Worm (Caenorhabditis elegans) whole organism, L2 larva: ENCODE results near the gene C17B7.12.

Source experiments
- C34F6.9 ChIP-seq: fragments of 150-350 bp; optimal IDR thresholded peaks from 2 replicates; lab custom pipeline; 2014; ENCODE audit warnings: missing biosample characterization, missing genetic modification characterization
- F13H6.1 ChIP-seq: sonication (generic microtip); optimal IDR thresholded peaks from 2 replicates; lab custom pipeline; 2016; ENCODE audit warnings: missing genetic modification characterization, missing compliant biosample characterization
- ama-1 ChIP-seq: fragments of 150-350 bp; optimal IDR thresholded peaks from 2 replicates; lab custom pipeline; 2018; ENCODE audit warnings: inconsistent platforms
- ceh-16 ChIP-seq: fragments of 150-350 bp; optimal IDR thresholded peaks from 2 replicates; lab custom pipeline; 2014; ENCODE audit warnings: missing biosample characterization, missing genetic modification characterization
- dmd-4 ChIP-seq: sonication (generic microtip); optimal IDR thresholded peaks from 2 replicates; lab custom pipeline; 2017; ENCODE audit warnings: missing biosample characterization, missing genetic modification characterization
- elt-1 ChIP-seq: fragments of 150-350 bp; optimal IDR thresholded peaks from 2 replicates; lab custom pipeline; 2014; ENCODE audit warnings: missing biosample characterization, missing genetic modification characterization
- fos-1 ChIP-seq: fragments of 150-350 bp; optimal IDR thresholded peaks from 2 replicates; lab custom pipeline; 2014; ENCODE audit warnings: missing biosample characterization, missing genetic modification characterization
- lin-11 ChIP-seq: fragments of 150-350 bp; sonication (generic microtip); optimal IDR thresholded peaks from 2 replicates; lab custom pipeline; 2014; ENCODE audit warnings: missing biosample characterization, missing genetic modification characterization, inconsistent platforms, mixed read lengths
- lin-13 ChIP-seq: fragments of 150-350 bp; optimal IDR thresholded peaks from 2 replicates; lab custom pipeline; 2014; ENCODE audit warnings: missing biosample characterization, missing genetic modification reagents, missing genetic modification characterization
- lin-39 ChIP-seq: fragments of 150-350 bp; optimal IDR thresholded peaks from 2 replicates; lab custom pipeline; 2014; ENCODE audit warnings: missing biosample characterization, missing genetic modification reagents, missing genetic modification characterization
- lsy-2 ChIP-seq, 2 experiments: fragments of 150-350 bp in 1 of 2; sonication (generic microtip) in 1 of 2; optimal IDR thresholded peaks; 2 replicates each; lab custom pipeline; 2014 to 2017; ENCODE audit warnings: missing biosample characterization in 2 of 2, missing genetic modification characterization in 2 of 2
- mab-5 ChIP-seq: fragments of 150-350 bp; optimal IDR thresholded peaks from 2 replicates; lab custom pipeline; 2014; ENCODE audit warnings: missing biosample characterization, missing genetic modification characterization
- mbf-1 ChIP-seq: sonication (generic microtip); optimal IDR thresholded peaks from 2 replicates; lab custom pipeline; 2017; ENCODE audit warnings: missing biosample characterization, missing genetic modification characterization
- nhr-10 ChIP-seq: sonication (generic microtip); optimal IDR thresholded peaks from 2 replicates; lab custom pipeline; 2017; ENCODE audit warnings: missing biosample characterization, missing genetic modification characterization
- nhr-12 ChIP-seq: fragments of 150-350 bp; optimal IDR thresholded peaks from 2 replicates; lab custom pipeline; 2014; ENCODE audit warnings: missing biosample characterization, missing genetic modification characterization
- nhr-129 ChIP-seq: fragments of 150-350 bp; optimal IDR thresholded peaks from 2 replicates; lab custom pipeline; 2014; ENCODE audit warnings: missing biosample characterization, missing genetic modification characterization
- nhr-21 ChIP-seq: fragments of 150-350 bp; optimal IDR thresholded peaks from 2 replicates; lab custom pipeline; 2014; ENCODE audit warnings: missing biosample characterization, missing genetic modification characterization
- nhr-237 ChIP-seq: fragments of 150-350 bp; optimal IDR thresholded peaks from 2 replicates; lab custom pipeline; 2014; ENCODE audit warnings: missing biosample characterization, missing genetic modification characterization
- nhr-6 ChIP-seq: fragments of 150-350 bp; optimal IDR thresholded peaks from 2 replicates; lab custom pipeline; 2014; ENCODE audit warnings: missing biosample characterization, missing genetic modification characterization
- nhr-77 ChIP-seq: fragments of 150-350 bp; optimal IDR thresholded peaks from 2 replicates; lab custom pipeline; 2014; ENCODE audit warnings: missing biosample characterization, missing genetic modification characterization
- skn-1 ChIP-seq: sonication (generic microtip); optimal IDR thresholded peaks from 2 replicates; lab custom pipeline; 2017; ENCODE audit warnings: missing biosample characterization, missing genetic modification characterization
- sma-9 ChIP-seq, 2 experiments: fragments of 150-350 bp in 1 of 2; sonication (generic microtip) in 1 of 2; optimal IDR thresholded peaks; 2 replicates each; lab custom pipeline; 2014 to 2016; ENCODE audit warnings: missing genetic modification characterization in 2 of 2, mild to moderate bottlenecking in 1 of 2, missing biosample characterization in 1 of 2, missing compliant biosample characterization in 1 of 2, missing genetic modification reagents in 1 of 2, moderate library complexity in 1 of 2
- unc-39 ChIP-seq: fragments of 150-350 bp; optimal IDR thresholded peaks from 2 replicates; lab custom pipeline; 2014; ENCODE audit warnings: missing biosample characterization, missing genetic modification characterization
- unc-55 ChIP-seq: fragments of 150-350 bp; sonication (generic microtip); optimal IDR thresholded peaks from 3 replicates; lab custom pipeline; 2014; ENCODE audit warnings: missing biosample characterization, missing genetic modification reagents, missing genetic modification characterization
- unc-62 ChIP-seq: fragments of 150-350 bp; optimal IDR thresholded peaks from 2 replicates; lab custom pipeline; 2014; ENCODE audit warnings: missing biosample characterization, missing genetic modification reagents, missing genetic modification characterization
- zag-1 ChIP-seq: fragments of 150-350 bp; optimal IDR thresholded peaks from 2 replicates; lab custom pipeline; 2014; ENCODE audit warnings: missing biosample characterization, missing genetic modification characterization
- ztf-1 ChIP-seq: fragments of 200-800 bp; sonication (Bioruptor generic); conservative IDR thresholded peaks from 2 replicates; pipeline ENCODE4 v1.3.6; 2022; ENCODE audit warnings: missing genetic modification characterization, missing compliant biosample characterization

The C17B7.12 gene

ce11 chrV:3344001-3344400 lies 9.0 kb upstream of the C17B7.12 start:
- no peak for TF ChIP-seq mbf-1 (tag; lab: Kevin White, UChicago)
- TF ChIP-seq C34F6.9 (tag; lab: Kevin White, UChicago): no peak
- peak; percentile 91 for TF ChIP-seq sma-9 (GFP tag; optimal IDR thresholded peaks at IDR 0.05; lab: Kevin White, UChicago)
- TF ChIP-seq sma-9 (tag; optimal IDR thresholded peaks at IDR 0.05; lab: Kevin White, UChicago): no peak
- TF ChIP-seq F13H6.1 (tag; lab: Kevin White, UChicago): peak; percentile 80

DNA sequence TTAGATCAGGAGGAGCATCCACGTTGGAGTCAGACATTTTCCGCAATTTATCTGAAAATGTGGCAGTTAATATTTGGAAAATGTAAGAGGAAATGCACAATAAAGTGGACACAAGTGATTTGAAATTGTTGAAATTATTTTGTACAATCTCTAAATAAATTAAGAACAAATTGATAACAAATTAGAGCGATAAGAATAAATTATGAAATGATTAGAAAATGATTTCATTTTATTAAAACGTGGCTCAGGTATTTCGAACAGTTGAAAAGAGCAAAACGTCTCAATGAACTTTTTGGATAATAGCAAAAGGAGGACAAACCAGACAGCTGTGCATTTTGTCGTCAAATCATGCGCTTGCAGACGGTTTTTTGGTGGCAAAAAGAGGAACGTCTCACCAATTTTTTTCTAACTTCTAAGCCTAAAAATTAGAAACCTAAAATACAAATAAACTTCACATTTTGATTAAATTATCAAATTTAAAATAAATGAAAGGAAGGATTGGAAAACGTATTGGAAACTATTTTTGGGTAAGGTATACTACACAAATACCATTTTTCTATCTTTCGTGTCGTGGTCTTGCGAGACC lies 6.5 kb upstream of the C17B7.12 start, which contains the start of gene fbxa-65:
fbxa-65 (minus strand) TSS at position 51 of the 586 bp plus-strand sequence.
- TF ChIP-seq C34F6.9 (tag; lab: Kevin White, UChicago) (peak; percentile 22), unc-55 (GFP tag; lab: Kevin White, UChicago) (no peak), sma-9 (GFP tag; optimal IDR thresholded peaks at IDR 0.05; lab: Kevin White, UChicago) (peak; percentile 7), sma-9 (tag; optimal IDR thresholded peaks at IDR 0.05; lab: Kevin White, UChicago) (no peak), mab-5 (tag; lab: Kevin White, UChicago) (no peak), lsy-2 (tag; optimal IDR thresholded peaks at IDR 0.05; lab: Kevin White, UChicago) (peak in 1 of 2 experiments; percentile 19)

ce11 chrV:3347486-3347885 lies 5.5 kb upstream of the C17B7.12 start:
- TF ChIP-seq zag-1 (no peak), F13H6.1 (tag; lab: Kevin White, UChicago) (peak; percentile 57), unc-55 (GFP tag; lab: Kevin White, UChicago) (no peak), sma-9 (GFP tag; optimal IDR thresholded peaks at IDR 0.05; lab: Kevin White, UChicago) (peak; percentile 88), sma-9 (tag; optimal IDR thresholded peaks at IDR 0.05; lab: Kevin White, UChicago) (no peak), lsy-2 (tag; optimal IDR thresholded peaks at IDR 0.05; lab: Kevin White, UChicago) (peak in 1 of 2 experiments; percentile 36), skn-1 (tag; lab: Kevin White, UChicago) (no peak)
- TF ChIP-seq, all 48 proteins: peak for 3

- TF ChIP-seq sma-9 (GFP tag; optimal IDR thresholded peaks at IDR 0.05; lab: Kevin White, UChicago) (peak; percentile 25), sma-9 (tag; optimal IDR thresholded peaks at IDR 0.05; lab: Kevin White, UChicago) (no peak), nhr-12 (tag; lab: Kevin White, UChicago) (no peak)
Observed at ce11 chrV:3349877-3350276, 3.1 kb upstream of the C17B7.12 start, which contains the start of gene C17B7.15. Gene C17B7.15 (plus strand): TSS chrV:3350177.

- TF ChIP-seq mab-5 (tag; lab: Kevin White, UChicago) (no peak), lin-13 (GFP tag; lab: Kevin White, UChicago) (no peak), nhr-77 (no peak), ztf-1 (GFP tag; lab: Robert Waterston, UW) (no peak), unc-55 (GFP tag; lab: Kevin White, UChicago) (no peak), sma-9 (GFP tag; optimal IDR thresholded peaks at IDR 0.05; lab: Kevin White, UChicago) (no peak), sma-9 (tag; optimal IDR thresholded peaks at IDR 0.05; lab: Kevin White, UChicago) (no peak), dmd-4 (tag; lab: Kevin White, UChicago) (no peak), nhr-10 (no peak), lin-11 (tag; lab: Kevin White, UChicago) (no peak), nhr-6 (no peak), nhr-21 (tag; lab: Kevin White, UChicago) (no peak), nhr-129 (no peak), lin-39 (tag; lab: Kevin White, UChicago) (no peak), mbf-1 (tag; lab: Kevin White, UChicago) (no peak), nhr-237 (tag; lab: Kevin White, UChicago) (no peak), lsy-2 (tag; optimal IDR thresholded peaks at IDR 0.05; lab: Kevin White, UChicago) (no peak)
Observed at ce11 chrV:3351266-3351665, 1.8 kb upstream of the C17B7.12 start, which contains the start of gene str-63. Gene str-63 (plus strand): TSS chrV:3351566.

DNA sequence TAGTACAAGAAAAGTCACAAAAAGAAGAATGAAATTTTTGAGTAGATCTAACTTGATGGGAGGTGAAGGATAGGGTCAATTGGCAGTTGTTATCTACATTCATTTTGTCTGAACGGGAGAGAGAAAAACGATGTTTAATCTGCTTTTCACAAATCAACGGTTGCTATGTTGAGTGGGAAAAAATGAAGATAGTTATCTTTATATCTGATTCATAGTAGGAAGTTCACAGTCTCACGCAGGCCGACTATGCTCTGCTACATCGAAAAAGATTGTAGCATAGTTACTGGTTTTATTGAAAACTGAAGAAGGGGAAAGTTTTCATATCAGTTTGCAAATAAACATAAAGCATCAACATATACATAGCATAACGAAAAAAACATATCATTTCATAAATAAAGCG lies 2.5 kb downstream of the C17B7.12 start:
- TF ChIP-seq elt-1 (tag; lab: Kevin White, UChicago): peak; percentile 2
- TF ChIP-seq unc-39 (tag; lab: Kevin White, UChicago): no peak
- no peak for TF ChIP-seq lin-13 (GFP tag; lab: Kevin White, UChicago)
- TF ChIP-seq unc-62: no peak
- no peak for TF ChIP-seq ceh-16 (tag; lab: Kevin White, UChicago)
- TF ChIP-seq sma-9 (GFP tag; optimal IDR thresholded peaks at IDR 0.05; lab: Kevin White, UChicago): peak; percentile 23
- TF ChIP-seq sma-9 (tag; optimal IDR thresholded peaks at IDR 0.05; lab: Kevin White, UChicago): no peak
- no peak for TF ChIP-seq fos-1 (tag; lab: Kevin White, UChicago)
- no peak for TF ChIP-seq ama-1 (lab: Kevin White, UChicago)
- TF ChIP-seq lin-39 (tag; lab: Kevin White, UChicago): no peak
- TF ChIP-seq, all 48 proteins: peak for 2
